Worm (Caenorhabditis elegans) whole organism, L1 larva: Measurements from ENCODE around the gene gadr-3.

Experiments used
- C16A3.4 ChIP-seq: fragments of 150-350 bp; optimal IDR thresholded peaks from 2 replicates; lab custom pipeline; 2014; ENCODE audit warnings: missing biosample characterization, missing genetic modification characterization
- F16B12.6 ChIP-seq: fragments of 150-350 bp; optimal IDR thresholded peaks from 2 replicates; lab custom pipeline; 2014; ENCODE audit warnings: missing biosample characterization, missing genetic modification characterization
- Y116A8C.19 ChIP-seq: sonication (generic microtip); optimal IDR thresholded peaks from 2 replicates; lab custom pipeline; 2016; ENCODE audit warnings: missing compliant biosample characterization, missing genetic modification characterization, borderline replicate concordance
- aha-1 ChIP-seq: fragments of 150-350 bp; optimal IDR thresholded peaks from 2 replicates; lab custom pipeline; 2014; ENCODE audit warnings: missing biosample characterization, missing genetic modification characterization
- blmp-1 ChIP-seq: fragments of 150-350 bp; optimal IDR thresholded peaks from 2 replicates; lab custom pipeline; 2014; ENCODE audit warnings: missing biosample characterization, missing genetic modification characterization
- ceh-63 ChIP-seq: fragments of 200-800 bp; sonication (Bioruptor generic); optimal IDR thresholded peaks from 2 replicates; lab custom pipeline; 2018; ENCODE audit warnings: mild to moderate bottlenecking, missing genetic modification characterization, missing compliant biosample characterization
- ceh-90 ChIP-seq: sonication (generic microtip); optimal IDR thresholded peaks from 2 replicates; lab custom pipeline; 2016; ENCODE audit warnings: missing genetic modification characterization, missing compliant biosample characterization
- ces-1 ChIP-seq: fragments of 150-350 bp; optimal IDR thresholded peaks from 2 replicates; lab custom pipeline; 2014; ENCODE audit warnings: missing biosample characterization, missing genetic modification reagents, missing genetic modification characterization
- dpl-1 ChIP-seq, 3 experiments: fragments of 150-350 bp in 2 of 3; sonication (generic microtip) in 1 of 3; optimal IDR thresholded peaks; 2 replicates each; lab custom pipeline; 2014 to 2017; ENCODE audit warnings: missing biosample characterization in 3 of 3, missing genetic modification characterization in 3 of 3, missing genetic modification reagents in 3 of 3
- dsc-1 ChIP-seq: sonication (generic microtip); optimal IDR thresholded peaks from 2 replicates; lab custom pipeline; 2016; ENCODE audit warnings: mild to moderate bottlenecking, missing genetic modification characterization, missing compliant biosample characterization
- efl-1 ChIP-seq, 4 experiments: fragments of 150-350 bp; optimal IDR thresholded peaks in 3 of 4; peaks in 1 of 4; 1 replicate in 1 of 4; 2 replicates in 3 of 4; lab custom pipeline; 2014; ENCODE audit warnings: missing biosample characterization in 2 of 4, missing genetic modification characterization in 2 of 4, missing genetic modification reagents in 2 of 4
- elt-2 ChIP-seq: sonication (generic microtip); optimal IDR thresholded peaks from 2 replicates; lab custom pipeline; 2016; ENCODE audit warnings: missing genetic modification characterization, mild to moderate bottlenecking, inconsistent platforms, missing compliant biosample characterization, missing genetic modification reagents
- elt-3 ChIP-seq, 6 experiments: fragments of 150-350 bp in 1 of 6; sonication (generic microtip); optimal IDR thresholded peaks; 2 replicates each; lab custom pipeline; 2017 to 2018; ENCODE audit warnings: missing biosample characterization in 6 of 6, missing genetic modification characterization in 6 of 6, inconsistent platforms in 1 of 6
- fkh-4 ChIP-seq: sonication (generic microtip); optimal IDR thresholded peaks from 2 replicates; lab custom pipeline; 2016; ENCODE audit warnings: missing compliant biosample characterization, missing genetic modification characterization, borderline replicate concordance
- fos-1 ChIP-seq: fragments of 150-350 bp; optimal IDR thresholded peaks from 2 replicates; lab custom pipeline; 2014; ENCODE audit warnings: missing biosample characterization, missing genetic modification characterization
- grh-1 ChIP-seq: fragments of 200-800 bp; sonication (Bioruptor generic); IDR thresholded peaks from 2 replicates; pipeline ENCODE4 v1.3.6; 2022; ENCODE audit warnings: missing genetic modification reagents, missing genetic modification characterization, missing compliant biosample characterization
- hlh-17 ChIP-seq: fragments of 200-800 bp; sonication (Bioruptor generic); optimal IDR thresholded peaks from 2 replicates; lab custom pipeline; 2018; ENCODE audit warnings: missing genetic modification characterization, mild to moderate bottlenecking, missing compliant biosample characterization, moderate library complexity, borderline replicate concordance
- hlh-4 ChIP-seq: sonication (generic microtip); optimal IDR thresholded peaks from 2 replicates; lab custom pipeline; 2016; ENCODE audit warnings: mild to moderate bottlenecking, missing genetic modification characterization, missing compliant biosample characterization
- jun-1 ChIP-seq: fragments of 150-350 bp; optimal IDR thresholded peaks from 2 replicates; lab custom pipeline; 2014; ENCODE audit warnings: missing biosample characterization, missing genetic modification reagents, missing genetic modification characterization
- lin-14 ChIP-seq: fragments of 200-800 bp; sonication (Bioruptor generic); optimal IDR thresholded peaks from 2 replicates; lab custom pipeline; 2018; ENCODE audit warnings: mild to moderate bottlenecking, missing genetic modification characterization, moderate library complexity, missing compliant biosample characterization
- lin-15B ChIP-seq: fragments of 150-350 bp; sonication (generic microtip); optimal IDR thresholded peaks from 3 replicates; lab custom pipeline; 2014; ENCODE audit warnings: missing biosample characterization, missing genetic modification characterization
- lin-35 ChIP-seq, 2 experiments: fragments of 150-350 bp; optimal IDR thresholded peaks; 2 replicates each; lab custom pipeline; 2014; ENCODE audit warnings: missing biosample characterization in 2 of 2, missing genetic modification characterization in 2 of 2, missing genetic modification reagents in 2 of 2
- lin-39 ChIP-seq: fragments of 150-350 bp; optimal IDR thresholded peaks from 2 replicates; lab custom pipeline; 2014; ENCODE audit warnings: missing biosample characterization, missing genetic modification reagents, missing genetic modification characterization
- lir-3 ChIP-seq: sonication (generic microtip); optimal IDR thresholded peaks from 2 replicates; lab custom pipeline; 2016; ENCODE audit warnings: mild to moderate bottlenecking, missing genetic modification characterization, moderate library complexity, missing compliant biosample characterization; ENCODE audit not compliant: poor library complexity
- lsy-2 ChIP-seq, 2 experiments: fragments of 150-350 bp; optimal IDR thresholded peaks; 2 replicates each; lab custom pipeline; 2014; ENCODE audit warnings: missing biosample characterization in 2 of 2, missing genetic modification characterization in 2 of 2
- mef-2 ChIP-seq: fragments of 150-350 bp; optimal IDR thresholded peaks from 2 replicates; lab custom pipeline; 2014; ENCODE audit warnings: missing biosample characterization, missing genetic modification characterization
- nhr-71 ChIP-seq: sonication (generic microtip); optimal IDR thresholded peaks from 2 replicates; lab custom pipeline; 2016; ENCODE audit warnings: mild to moderate bottlenecking, missing genetic modification characterization, moderate library complexity, missing compliant biosample characterization
- nhr-76 ChIP-seq: sonication (generic microtip); optimal IDR thresholded peaks from 2 replicates; lab custom pipeline; 2017; ENCODE audit warnings: missing biosample characterization, missing genetic modification characterization
- nhr-85 ChIP-seq: sonication (generic microtip); peaks from one replicate; lab custom pipeline; 2016; ENCODE audit warnings: missing genetic modification characterization, inconsistent platforms, missing compliant biosample characterization
- pag-3 ChIP-seq: sonication (generic microtip); optimal IDR thresholded peaks from 2 replicates; lab custom pipeline; 2017; ENCODE audit warnings: missing genetic modification characterization, mild to moderate bottlenecking, missing compliant biosample characterization, antibody characterized with exemption, borderline replicate concordance; ENCODE audit not compliant: insufficient read depth
- pqm-1 ChIP-seq: sonication (generic microtip); optimal IDR thresholded peaks from 3 replicates; lab custom pipeline; 2017; ENCODE audit warnings: missing biosample characterization, missing genetic modification characterization
- snu-23 ChIP-seq: sonication (generic microtip); optimal IDR thresholded peaks from 2 replicates; lab custom pipeline; 2016; ENCODE audit warnings: missing genetic modification characterization, missing compliant biosample characterization
- sptf-1 ChIP-seq: fragments of 150-350 bp; optimal IDR thresholded peaks from 2 replicates; lab custom pipeline; 2014; ENCODE audit warnings: missing biosample characterization, missing genetic modification characterization
- tlp-1 ChIP-seq: fragments of 150-350 bp; optimal IDR thresholded peaks from 2 replicates; lab custom pipeline; 2014; ENCODE audit warnings: missing biosample characterization, missing genetic modification characterization
- unc-30 ChIP-seq: sonication (generic microtip); optimal IDR thresholded peaks from 2 replicates; lab custom pipeline; 2017; ENCODE audit warnings: missing biosample characterization, missing genetic modification characterization
- unc-86 ChIP-seq: sonication (generic microtip); optimal IDR thresholded peaks from 2 replicates; lab custom pipeline; 2016; ENCODE audit warnings: missing genetic modification characterization, missing compliant biosample characterization
- unc-98 ChIP-seq: fragments of 200-800 bp; sonication (Bioruptor generic); IDR thresholded peaks from 2 replicates; pipeline ENCODE4 v1.3.6; 2022; ENCODE audit warnings: missing genetic modification characterization, missing compliant biosample characterization
- zag-1 ChIP-seq: fragments of 150-350 bp; optimal IDR thresholded peaks from 2 replicates; lab custom pipeline; 2014; ENCODE audit warnings: missing biosample characterization, missing genetic modification characterization
- zip-4 ChIP-seq: fragments of 200-800 bp; sonication (Bioruptor generic); optimal IDR thresholded peaks from 2 replicates; lab custom pipeline; 2018; ENCODE audit warnings: mild to moderate bottlenecking, missing genetic modification characterization, moderate library complexity, missing compliant biosample characterization
- ztf-4 ChIP-seq: fragments of 150-350 bp; optimal IDR thresholded peaks from 2 replicates; lab custom pipeline; 2014; ENCODE audit warnings: missing biosample characterization, missing genetic modification characterization

Gene gadr-3

ce11 chrIII:6290469-6291182 is 4.8 kb upstream of the gadr-3 start:
- TF ChIP-seq fos-1 (tag; lab: Kevin White, UChicago) (peak; percentile 3), pag-3 (tag; lab: Kevin White, UChicago) (no peak), grh-1 (GFP tag; lab: Robert Waterston, UW) (no peak), elt-2 (tag; lab: Kevin White, UChicago) (peak; percentile 34)

ce11 chrIII:6289366-6289765 is 3.6 kb upstream of the gadr-3 start:
- TF ChIP-seq nhr-85 (tag; lab: Kevin White, UChicago) (peak; percentile 35), lin-39 (tag; lab: Kevin White, UChicago) (no peak), unc-30 (tag; lab: Kevin White, UChicago) (no peak), lin-35 (GFP tag; optimal IDR thresholded peaks at IDR 0.05; lab: Kevin White, UChicago) (peak; percentile 47 to 66), dpl-1 (GFP tag; optimal IDR thresholded peaks at IDR 0.05; lab: Kevin White, UChicago) (peak; percentile 34 to 73 (median 46)), lin-15B (peak; percentile 16), lin-14 (peak; percentile 64), efl-1 (optimal IDR thresholded peaks at IDR 0.05; lab: Kevin White, UChicago) (peak in 1 of 2 experiments; percentile 50), efl-1 (GFP tag; optimal IDR thresholded peaks at IDR 0.05 in 1 of 2; lab: Kevin White, UChicago) (peak; percentile 70 to 95), ceh-63 (GFP tag; lab: Kevin White, UChicago) (no peak), ces-1 (no peak), snu-23 (GFP tag; lab: Kevin White, UChicago) (peak; percentile 9), lsy-2 (tag; optimal IDR thresholded peaks at IDR 0.05; lab: Kevin White, UChicago) (peak in 1 of 2 experiments; percentile 9), fkh-4 (tag; lab: Kevin White, UChicago) (no peak), blmp-1 (tag; lab: Kevin White, UChicago) (peak; percentile 10), unc-98 (GFP tag; lab: Robert Waterston, UW) (no peak), unc-86 (tag; lab: Kevin White, UChicago) (no peak)

ce11 chrIII:6287195-6287594 is 1.4 kb upstream of the gadr-3 start, which contains the start of gene F47D12.6:
Gene F47D12.6 (minus strand): TSS chrIII:6287295.
- peak in 1 of 6 experiments; percentile 53 for TF ChIP-seq elt-3 (tag; optimal IDR thresholded peaks at IDR 0.05; lab: Kevin White, UChicago)
- no peak for TF ChIP-seq ceh-63 (GFP tag; lab: Kevin White, UChicago)

ce11 chrIII:6283024-6283423 is 2.8 kb downstream of the gadr-3 start:
- TF ChIP-seq C16A3.4 (tag; lab: Kevin White, UChicago) (no peak), hlh-17 (GFP tag; lab: Kevin White, UChicago) (no peak), efl-1 (optimal IDR thresholded peaks at IDR 0.05; lab: Kevin White, UChicago) (no peak), efl-1 (GFP tag; optimal IDR thresholded peaks at IDR 0.05 in 1 of 2; lab: Kevin White, UChicago) (peak in 1 of 2 experiments; percentile 46)

ce11 chrIII:6280070-6280596 is 5.7 kb downstream of the gadr-3 start, which contains the start of gene hmg-1.2:
Gene hmg-1.2 (plus strand): TSS chrIII:6280380.
- TF ChIP-seq sptf-1 (tag; lab: Kevin White, UChicago) (no peak), pqm-1 (tag; lab: Kevin White, UChicago) (no peak), aha-1 (tag; lab: Kevin White, UChicago) (no peak), nhr-71 (tag; lab: Kevin White, UChicago) (peak; percentile 94), lir-3 (tag; lab: Kevin White, UChicago) (peak; percentile 58), Y116A8C.19 (tag; lab: Kevin White, UChicago) (no peak), nhr-85 (tag; lab: Kevin White, UChicago) (peak; percentile 92), efl-1 (optimal IDR thresholded peaks at IDR 0.05; lab: Kevin White, UChicago) (peak; percentile 86 to 98), efl-1 (GFP tag; optimal IDR thresholded peaks at IDR 0.05 in 1 of 2; lab: Kevin White, UChicago) (peak; percentile 50 to 96), dsc-1 (tag; lab: Kevin White, UChicago) (peak; percentile 84), ceh-90 (tag; lab: Kevin White, UChicago) (peak; percentile 24), ztf-4 (tag; lab: Kevin White, UChicago) (peak; percentile 77), nhr-76 (tag; lab: Kevin White, UChicago) (no peak), hlh-4 (tag; lab: Kevin White, UChicago) (no peak), tlp-1 (no peak), F16B12.6 (no peak), lin-35 (GFP tag; optimal IDR thresholded peaks at IDR 0.05; lab: Kevin White, UChicago) (peak; percentile 74 to 79), blmp-1 (tag; lab: Kevin White, UChicago) (peak; percentile 40), mef-2 (peak; percentile 28), elt-2 (tag; lab: Kevin White, UChicago) (peak; percentile 68), zip-4 (GFP tag; lab: Kevin White, UChicago) (peak; percentile 61), elt-3 (tag; optimal IDR thresholded peaks at IDR 0.05; lab: Kevin White, UChicago) (peak in 3 of 6 experiments; percentile 8 to 52 (median 48)), zag-1 (no peak), fos-1 (tag; lab: Kevin White, UChicago) (peak; percentile 78), jun-1 (tag; lab: Kevin White, UChicago) (peak; percentile 76)
